Worm (Caenorhabditis elegans): ENCODE measurements around the gene pgp-3.

pgp-3 gene

DNA sequence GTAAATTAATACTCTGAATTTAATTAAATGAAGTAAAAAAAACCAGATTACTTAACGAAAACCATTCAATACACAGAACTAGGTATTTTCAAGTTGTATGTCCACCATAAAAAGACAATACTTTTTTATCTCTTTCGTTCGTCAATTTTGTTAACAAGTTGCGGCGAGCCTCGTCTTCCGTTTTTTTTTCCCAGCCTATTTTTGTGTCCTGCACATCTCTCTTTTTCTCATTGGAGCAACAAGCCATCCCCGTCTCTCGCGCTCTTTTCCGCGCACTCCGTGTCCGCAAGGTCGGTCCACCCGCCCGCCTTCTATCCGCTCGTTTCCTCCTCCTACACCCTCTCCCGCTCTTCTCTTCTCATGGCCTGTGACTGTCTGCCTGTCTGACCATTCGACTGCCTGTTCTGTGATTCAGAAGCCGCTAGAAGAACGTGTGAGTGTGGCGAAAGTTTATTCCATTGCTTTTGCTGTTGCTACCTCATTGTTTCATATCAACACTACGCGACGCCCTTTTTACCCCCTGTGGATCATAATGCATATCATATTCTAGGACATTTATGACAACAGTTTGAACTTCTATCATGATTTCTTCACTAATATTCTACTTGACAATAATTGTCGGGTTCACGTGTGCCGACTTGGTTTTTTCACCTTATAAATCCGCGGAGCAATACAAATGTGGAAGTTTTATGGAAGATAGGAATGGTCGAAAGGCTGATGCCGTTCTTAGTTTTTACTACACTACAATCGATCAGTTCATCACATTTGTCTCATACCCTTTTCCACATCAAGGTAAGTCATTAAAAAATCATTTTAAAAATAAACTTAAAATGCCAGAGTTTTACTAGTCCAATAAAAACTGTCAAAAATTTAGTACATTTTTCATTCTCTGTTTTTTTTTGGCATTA lies 32.8 kb downstream of the pgp-3 start, which contains the start of the genes F08B12.11 and prmn-1 (continued):
- TF ChIP-seq hlh-30 (tag; optimal IDR thresholded peaks at IDR 0.05; ENCODE audit: insufficient read depth) (peak; percentile 19), ztf-7 (tag; optimal IDR thresholded peaks at IDR 0.05) (no peak), ceh-62 (tag; optimal IDR thresholded peaks at IDR 0.05) (no peak), madf-9 (GFP tag; conservative IDR thresholded peaks at IDR 0.05) (0 out of 2 replicates have a peak, but pooled peaks have one; percentile 56), mdl-1 (tag; optimal IDR thresholded peaks at IDR 0.05) (peak in 1 of 2 experiments; percentile 21), ama-1 (optimal IDR thresholded peaks at IDR 0.05) (no peak), unc-39 (tag; optimal IDR thresholded peaks at IDR 0.05) (no peak), F44E2.7 (GFP tag; IDR thresholded peaks at IDR 0.05) (no peak), T20F7.1 (GFP tag; optimal IDR thresholded peaks at IDR 0.05) (no peak), zip-11 (GFP tag; IDR thresholded peaks at IDR 0.05) (no peak), tag-97 (GFP tag; IDR thresholded peaks at IDR 0.05) (0 out of 2 replicates have a peak, but pooled peaks have one; percentile 46), spr-1 (tag; optimal IDR thresholded peaks at IDR 0.05) (peak; percentile 7), cey-2 (tag; optimal IDR thresholded peaks at IDR 0.05; ENCODE audit: borderline replicate concordance, insufficient read depth) (no peak), mxl-3 (GFP tag; optimal IDR thresholded peaks at IDR 0.05) (peak; percentile 44), ceh-82 (tag; optimal IDR thresholded peaks at IDR 0.05) (no peak), egl-43 (GFP tag; IDR thresholded peaks at IDR 0.05) (no peak)

DNA sequence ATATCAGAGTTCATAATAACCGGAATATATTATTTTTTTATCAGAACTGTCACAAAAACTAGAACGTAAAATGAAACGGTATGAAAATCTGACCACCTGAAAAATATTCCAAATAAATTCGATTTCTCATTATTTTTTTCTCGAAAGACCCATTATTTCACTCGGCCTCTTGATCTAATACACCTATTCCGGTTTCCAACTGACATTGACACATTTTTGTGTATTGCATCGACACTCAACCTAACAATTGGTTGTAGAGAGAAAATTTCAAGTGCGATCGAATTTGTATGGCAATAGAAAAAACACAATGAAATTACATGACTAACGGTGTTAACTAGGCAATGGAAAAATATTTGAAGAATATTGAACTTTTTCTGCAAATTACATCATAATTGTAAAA lies 34.0 kb downstream of the pgp-3 start:
- TF ChIP-seq zag-1 (tag; optimal IDR thresholded peaks at IDR 0.05) (no peak), zip-2 (tag; optimal IDR thresholded peaks at IDR 0.05) (no peak), sdz-12 (GFP tag; optimal IDR thresholded peaks at IDR 0.05) (no peak)

DNA sequence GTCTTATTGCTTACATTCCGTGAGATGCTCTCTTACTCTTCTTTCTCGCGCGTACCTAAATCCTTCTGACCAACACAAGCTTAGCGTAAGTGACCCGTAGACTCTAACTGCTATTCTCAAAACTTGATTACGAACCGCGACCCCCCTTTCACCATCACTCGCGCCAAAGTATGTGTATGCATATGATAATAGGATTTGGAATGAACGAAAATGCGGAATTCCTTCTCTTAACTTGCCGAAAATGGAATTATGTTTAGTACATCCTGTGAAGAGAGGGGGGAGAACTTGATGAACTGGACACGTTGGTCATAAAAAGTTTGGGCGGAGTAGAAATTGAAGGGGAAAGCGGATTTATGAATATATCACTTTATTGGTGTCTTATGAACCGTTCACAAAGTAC lies 34.9 kb downstream of the pgp-3 start:
- TF ChIP-seq unc-62 (GFP tag; optimal IDR thresholded peaks at IDR 0.05 in 1 of 2): peak in 1 of 2 experiments; percentile 5
- no peak for TF ChIP-seq unc-62 (tag; optimal IDR thresholded peaks at IDR 0.05)
- TF ChIP-seq fkh-10 (GFP tag; optimal IDR thresholded peaks at IDR 0.05): peak; percentile 95
- TF ChIP-seq nhr-25 (tag; optimal IDR thresholded peaks at IDR 0.05; ENCODE audit: borderline replicate concordance, insufficient read depth): no peak
- TF ChIP-seq ctbp-1 (GFP tag; IDR thresholded peaks at IDR 0.05): peak; percentile 62; the same call in 1 of the 2 replicates
- TF ChIP-seq ces-1 (GFP tag; optimal IDR thresholded peaks at IDR 0.05): peak; percentile 90

DNA sequence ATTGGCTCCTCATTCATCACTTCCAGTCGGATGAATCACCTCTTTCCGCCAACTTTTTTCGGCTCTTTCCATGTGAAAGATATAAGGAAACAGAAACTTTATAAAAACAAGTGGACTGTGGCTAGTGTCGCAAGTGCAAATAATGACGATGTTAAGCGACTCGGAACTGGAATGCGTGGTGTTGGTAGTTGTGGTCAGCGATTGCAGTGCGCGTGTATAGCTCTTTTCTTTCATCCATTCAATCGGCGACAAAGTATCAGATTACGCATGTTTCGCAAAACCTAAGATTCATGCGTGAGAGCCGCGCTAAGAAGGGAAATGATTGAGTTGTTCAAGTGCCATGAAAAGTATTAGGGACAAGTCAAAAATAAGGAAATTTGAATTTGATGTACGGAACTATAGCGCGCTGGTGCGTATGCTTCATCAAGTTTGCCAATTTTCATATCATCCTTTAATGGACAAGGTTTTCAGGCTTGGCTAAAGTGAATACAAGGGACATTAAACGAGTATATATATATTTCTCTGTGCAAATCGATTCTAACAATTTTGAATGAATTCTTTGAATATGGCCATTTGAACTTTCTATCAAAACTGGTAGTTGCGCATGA lies 35.9 kb downstream of the pgp-3 start:
- no peak for TF ChIP-seq D1046.2 (GFP tag; IDR thresholded peaks at IDR 0.05)
- TF ChIP-seq spr-1 (tag; optimal IDR thresholded peaks at IDR 0.05): no peak
- TF ChIP-seq nhr-237 (tag; optimal IDR thresholded peaks at IDR 0.05): no peak
- no peak for TF ChIP-seq Y48G9A.11 (GFP tag; IDR thresholded peaks at IDR 0.05)
- TF ChIP-seq unc-62 (GFP tag; optimal IDR thresholded peaks at IDR 0.05 in 1 of 2): peak in 1 of 2 experiments; percentile 92
- TF ChIP-seq unc-62 (tag; optimal IDR thresholded peaks at IDR 0.05): no peak
- no peak for TF ChIP-seq mdt-29 (GFP tag; IDR thresholded peaks at IDR 0.05)
- no peak for TF ChIP-seq lin-13 (GFP tag; optimal IDR thresholded peaks at IDR 0.05)
- no peak for TF ChIP-seq nhr-102 (tag; optimal IDR thresholded peaks at IDR 0.05)
- no peak for TF ChIP-seq T20F7.1 (GFP tag; optimal IDR thresholded peaks at IDR 0.05)
- 0 out of 2 replicates have a peak, but pooled peaks have one; percentile 18 for TF ChIP-seq T26A8.4 (GFP tag; IDR thresholded peaks at IDR 0.05)
- TF ChIP-seq mes-2 (tag; optimal IDR thresholded peaks at IDR 0.05; ENCODE audit: poor library complexity, severe bottlenecking): no peak
- TF ChIP-seq aly-2 (tag; optimal IDR thresholded peaks at IDR 0.05): no peak
- TF ChIP-seq zfp-3 (GFP tag; conservative IDR thresholded peaks at IDR 0.05): no peak
- no peak for TF ChIP-seq pha-4 (GFP tag; IDR thresholded peaks at IDR 0.05)
- TF ChIP-seq pha-4 (tag; optimal IDR thresholded peaks at IDR 0.05): no peak
- no peak for TF ChIP-seq nhr-111 (GFP tag; optimal IDR thresholded peaks at IDR 0.05)
- no peak for TF ChIP-seq fkh-10 (GFP tag; optimal IDR thresholded peaks at IDR 0.05)
- TF ChIP-seq vab-7 (GFP tag; IDR thresholded peaks at IDR 0.05): no peak
- no peak for TF ChIP-seq spr-3 (GFP tag; optimal IDR thresholded peaks at IDR 0.05)
- no peak for TF ChIP-seq mep-1 (tag; optimal IDR thresholded peaks at IDR 0.05)
- TF ChIP-seq aha-1 (tag): peak; percentile 58
